Worm (Caenorhabditis elegans) whole organism, L2 larva: Measurements from ENCODE around the gene pfd-2.

Experiments
- C34F6.9 ChIP-seq: fragments of 150-350 bp; optimal IDR thresholded peaks from 2 replicates; lab custom pipeline; 2014; ENCODE audit warnings: missing biosample characterization, missing genetic modification characterization
- F13H6.1 ChIP-seq: sonication (generic microtip); optimal IDR thresholded peaks from 2 replicates; lab custom pipeline; 2016; ENCODE audit warnings: missing genetic modification characterization, missing compliant biosample characterization
- R02D3.7 ChIP-seq: fragments of 150-350 bp; optimal IDR thresholded peaks from 2 replicates; lab custom pipeline; 2014; ENCODE audit warnings: missing biosample characterization, missing genetic modification characterization
- ZK546.5 ChIP-seq: sonication (generic microtip); optimal IDR thresholded peaks from 2 replicates; lab custom pipeline; 2017; ENCODE audit warnings: missing biosample characterization, missing genetic modification characterization
- alr-1 ChIP-seq: fragments of 150-350 bp; optimal IDR thresholded peaks from 2 replicates; lab custom pipeline; 2014; ENCODE audit warnings: missing biosample characterization, missing genetic modification characterization
- ama-1 ChIP-seq: fragments of 150-350 bp; optimal IDR thresholded peaks from 2 replicates; lab custom pipeline; 2018; ENCODE audit warnings: inconsistent platforms
- ceh-16 ChIP-seq: fragments of 150-350 bp; optimal IDR thresholded peaks from 2 replicates; lab custom pipeline; 2014; ENCODE audit warnings: missing biosample characterization, missing genetic modification characterization
- crh-2 ChIP-seq: sonication (generic microtip); optimal IDR thresholded peaks from 2 replicates; lab custom pipeline; 2017; ENCODE audit warnings: missing biosample characterization, missing genetic modification characterization
- egl-27 ChIP-seq: sonication (generic microtip); optimal IDR thresholded peaks from 3 replicates; lab custom pipeline; 2017; ENCODE audit warnings: missing biosample characterization, missing genetic modification reagents, missing genetic modification characterization
- elt-1 ChIP-seq: fragments of 150-350 bp; optimal IDR thresholded peaks from 2 replicates; lab custom pipeline; 2014; ENCODE audit warnings: missing biosample characterization, missing genetic modification characterization
- elt-3 ChIP-seq: sonication (generic microtip); optimal IDR thresholded peaks from 2 replicates; lab custom pipeline; 2017; ENCODE audit warnings: missing biosample characterization, missing genetic modification characterization
- gmeb-1 ChIP-seq: fragments of 150-350 bp; optimal IDR thresholded peaks from 2 replicates; lab custom pipeline; 2014; ENCODE audit warnings: missing biosample characterization, missing genetic modification characterization
- lin-13 ChIP-seq: fragments of 150-350 bp; optimal IDR thresholded peaks from 2 replicates; lab custom pipeline; 2014; ENCODE audit warnings: missing biosample characterization, missing genetic modification reagents, missing genetic modification characterization
- lin-39 ChIP-seq: fragments of 150-350 bp; optimal IDR thresholded peaks from 2 replicates; lab custom pipeline; 2014; ENCODE audit warnings: missing biosample characterization, missing genetic modification reagents, missing genetic modification characterization
- lsy-2 ChIP-seq, 2 experiments: fragments of 150-350 bp in 1 of 2; sonication (generic microtip) in 1 of 2; optimal IDR thresholded peaks; 2 replicates each; lab custom pipeline; 2014 to 2017; ENCODE audit warnings: missing biosample characterization in 2 of 2, missing genetic modification characterization in 2 of 2
- mab-5 ChIP-seq: fragments of 150-350 bp; optimal IDR thresholded peaks from 2 replicates; lab custom pipeline; 2014; ENCODE audit warnings: missing biosample characterization, missing genetic modification characterization
- mbf-1 ChIP-seq: sonication (generic microtip); optimal IDR thresholded peaks from 2 replicates; lab custom pipeline; 2017; ENCODE audit warnings: missing biosample characterization, missing genetic modification characterization
- mdl-1 ChIP-seq, 2 experiments: fragments of 150-350 bp in 1 of 2; sonication (generic microtip) in 1 of 2; optimal IDR thresholded peaks; 2 replicates each; lab custom pipeline; 2017; ENCODE audit warnings: missing biosample characterization in 2 of 2, missing genetic modification characterization in 2 of 2
- nhr-10 ChIP-seq: sonication (generic microtip); optimal IDR thresholded peaks from 2 replicates; lab custom pipeline; 2017; ENCODE audit warnings: missing biosample characterization, missing genetic modification characterization
- nhr-12 ChIP-seq: fragments of 150-350 bp; optimal IDR thresholded peaks from 2 replicates; lab custom pipeline; 2014; ENCODE audit warnings: missing biosample characterization, missing genetic modification characterization
- nhr-21 ChIP-seq: fragments of 150-350 bp; optimal IDR thresholded peaks from 2 replicates; lab custom pipeline; 2014; ENCODE audit warnings: missing biosample characterization, missing genetic modification characterization
- nhr-23 ChIP-seq: fragments of 150-350 bp; optimal IDR thresholded peaks from 2 replicates; lab custom pipeline; 2014; ENCODE audit warnings: missing biosample characterization, missing genetic modification reagents, missing genetic modification characterization
- peb-1 ChIP-seq: fragments of 150-350 bp; optimal IDR thresholded peaks from 2 replicates; lab custom pipeline; 2014; ENCODE audit warnings: missing biosample characterization, missing genetic modification characterization
- sem-4 ChIP-seq: fragments of 150-350 bp; optimal IDR thresholded peaks from 2 replicates; lab custom pipeline; 2014; ENCODE audit warnings: missing biosample characterization, missing genetic modification reagents, missing genetic modification characterization
- skn-1 ChIP-seq: sonication (generic microtip); optimal IDR thresholded peaks from 2 replicates; lab custom pipeline; 2017; ENCODE audit warnings: missing biosample characterization, missing genetic modification characterization
- sma-3 ChIP-seq: sonication (generic microtip); optimal IDR thresholded peaks from 2 replicates; lab custom pipeline; 2016; ENCODE audit warnings: missing genetic modification reagents, missing genetic modification characterization, missing compliant biosample characterization
- sma-9 ChIP-seq, 2 experiments: fragments of 150-350 bp in 1 of 2; sonication (generic microtip) in 1 of 2; optimal IDR thresholded peaks; 2 replicates each; lab custom pipeline; 2014 to 2016; ENCODE audit warnings: missing genetic modification characterization in 2 of 2, mild to moderate bottlenecking in 1 of 2, missing biosample characterization in 1 of 2, missing compliant biosample characterization in 1 of 2, missing genetic modification reagents in 1 of 2, moderate library complexity in 1 of 2
- snpc-4 ChIP-seq: fragments of 150-350 bp; optimal IDR thresholded peaks from 2 replicates; lab custom pipeline; 2014; ENCODE audit warnings: missing biosample characterization, missing genetic modification characterization
- unc-39 ChIP-seq: fragments of 150-350 bp; optimal IDR thresholded peaks from 2 replicates; lab custom pipeline; 2014; ENCODE audit warnings: missing biosample characterization, missing genetic modification characterization
- unc-55 ChIP-seq: fragments of 150-350 bp; sonication (generic microtip); optimal IDR thresholded peaks from 3 replicates; lab custom pipeline; 2014; ENCODE audit warnings: missing biosample characterization, missing genetic modification reagents, missing genetic modification characterization
- unc-62 ChIP-seq: fragments of 150-350 bp; optimal IDR thresholded peaks from 2 replicates; lab custom pipeline; 2014; ENCODE audit warnings: missing biosample characterization, missing genetic modification reagents, missing genetic modification characterization
- zag-1 ChIP-seq: fragments of 150-350 bp; optimal IDR thresholded peaks from 2 replicates; lab custom pipeline; 2014; ENCODE audit warnings: missing biosample characterization, missing genetic modification characterization
- ztf-1 ChIP-seq: fragments of 200-800 bp; sonication (Bioruptor generic); conservative IDR thresholded peaks from 2 replicates; pipeline ENCODE4 v1.3.6; 2022; ENCODE audit warnings: missing genetic modification characterization, missing compliant biosample characterization
- ztf-11 ChIP-seq: sonication (generic microtip); optimal IDR thresholded peaks from 2 replicates; lab custom pipeline; 2017; ENCODE audit warnings: missing biosample characterization, missing genetic modification characterization
- ztf-4 ChIP-seq: fragments of 150-350 bp; optimal IDR thresholded peaks from 2 replicates; lab custom pipeline; 2014; ENCODE audit warnings: missing biosample characterization, missing genetic modification characterization

Gene pfd-2

DNA sequence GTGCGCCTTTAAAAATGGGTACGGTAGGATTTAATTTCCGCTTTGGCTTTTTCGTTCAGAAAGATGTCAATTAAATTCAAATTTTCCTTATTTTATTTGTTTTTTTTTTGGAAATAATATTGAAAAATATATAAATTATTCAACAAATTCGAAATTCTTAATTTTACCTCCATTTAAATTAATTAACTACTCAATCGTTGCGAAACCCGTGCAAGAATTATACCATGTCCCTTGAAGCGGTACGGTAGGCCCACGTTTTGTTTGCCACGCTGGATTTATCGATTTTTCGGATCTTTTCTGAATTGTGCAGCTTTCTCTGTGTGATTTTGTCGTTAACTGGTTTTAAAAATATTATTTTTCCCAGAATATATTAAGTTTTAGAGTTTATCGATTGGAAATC is 6.1 kb upstream of the pfd-2 start, which contains the start of gene Y52E8A.2:
Gene Y52E8A.2 (plus strand): TSS at position 382 of the 400 bp plus-strand sequence.
- TF ChIP-seq ztf-1 (GFP tag; lab: Robert Waterston, UW) = no peak
- no peak for TF ChIP-seq elt-1 (tag; lab: Kevin White, UChicago)
- TF ChIP-seq ceh-16 (tag; lab: Kevin White, UChicago) = no peak
- TF ChIP-seq R02D3.7 = no peak
- TF ChIP-seq gmeb-1 = no peak
- no peak for TF ChIP-seq nhr-12 (tag; lab: Kevin White, UChicago)
- no peak for TF ChIP-seq nhr-23 (tag; lab: Kevin White, UChicago)
- TF ChIP-seq ztf-4 (tag; lab: Kevin White, UChicago) = no peak

DNA sequence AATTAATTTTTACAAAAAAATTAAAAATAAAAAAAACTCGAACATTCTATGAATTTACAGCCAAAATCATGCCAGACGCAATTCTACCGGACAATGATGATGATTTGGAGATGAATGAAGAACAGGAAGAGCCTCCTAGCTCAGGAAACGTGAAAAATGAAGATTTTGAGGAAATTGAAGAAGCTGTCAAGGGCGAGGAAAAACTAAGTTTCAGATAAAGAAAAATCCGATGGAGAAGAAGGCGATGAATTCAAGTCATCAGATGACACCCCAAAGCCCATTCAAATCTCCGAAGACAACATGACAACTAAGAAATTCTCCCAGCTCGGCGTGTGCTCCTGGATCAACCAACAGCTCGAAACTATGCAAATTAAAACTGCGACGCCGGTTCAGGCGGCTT is 4.8 kb upstream of the pfd-2 start, which contains the start of gene Y52E8A.1:
Gene Y52E8A.1 (plus strand): TSS at position 301 of the 400 bp plus-strand sequence.
- no peak for TF ChIP-seq sma-9 (GFP tag; optimal IDR thresholded peaks at IDR 0.05; lab: Kevin White, UChicago)
- TF ChIP-seq sma-9 (tag; optimal IDR thresholded peaks at IDR 0.05; lab: Kevin White, UChicago) = no peak
- no peak for TF ChIP-seq mab-5
- no peak for TF ChIP-seq skn-1 (tag; lab: Kevin White, UChicago)
- no peak for TF ChIP-seq nhr-21 (tag; lab: Kevin White, UChicago)
- TF ChIP-seq unc-39 (tag; lab: Kevin White, UChicago) = no peak
- TF ChIP-seq unc-62 (GFP tag; lab: Kevin White, UChicago) = no peak
- TF ChIP-seq egl-27 (tag; lab: Kevin White, UChicago) = no peak
- no peak for TF ChIP-seq alr-1 (tag; lab: Kevin White, UChicago)
- no peak for TF ChIP-seq elt-1 (tag; lab: Kevin White, UChicago)
- TF ChIP-seq zag-1 = no peak
- TF ChIP-seq peb-1 (tag; lab: Kevin White, UChicago) = no peak
- no peak for TF ChIP-seq R02D3.7
- TF ChIP-seq snpc-4 (tag; lab: Kevin White, UChicago) = no peak
- no peak for TF ChIP-seq ztf-4 (tag; lab: Kevin White, UChicago)
- TF ChIP-seq nhr-23 (tag; lab: Kevin White, UChicago) = no peak
- TF ChIP-seq unc-55 (GFP tag; lab: Kevin White, UChicago) = no peak
- no peak for TF ChIP-seq ama-1 (lab: Kevin White, UChicago)
- no peak for TF ChIP-seq lsy-2 (tag; optimal IDR thresholded peaks at IDR 0.05; lab: Kevin White, UChicago)
- TF ChIP-seq crh-2 (tag; lab: Kevin White, UChicago) = no peak

DNA sequence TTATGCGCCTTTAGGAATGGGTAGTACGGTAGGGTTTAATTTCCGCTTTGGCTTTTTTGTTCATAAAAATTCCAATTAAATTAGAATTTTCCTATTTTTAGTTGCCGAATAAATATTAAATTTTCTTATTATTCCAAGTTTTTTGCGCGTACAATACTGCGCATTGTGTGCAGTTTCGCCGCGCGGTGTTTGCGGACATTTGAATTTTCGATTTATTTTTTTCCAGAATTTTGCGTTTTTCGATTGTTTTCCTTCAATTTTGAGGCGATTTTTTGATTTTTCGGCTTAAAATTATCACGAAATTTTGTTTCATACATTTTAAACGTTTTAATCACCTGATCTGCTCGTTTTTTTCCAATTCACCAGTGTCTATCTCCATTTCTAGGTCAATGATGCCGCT is 3.6 kb upstream of the pfd-2 start, which contains the start of gene H20J04.6:
Gene H20J04.6 (plus strand): TSS at position 386 of the 400 bp plus-strand sequence.
- no peak for TF ChIP-seq ZK546.5 (tag; lab: Kevin White, UChicago)
- TF ChIP-seq unc-39 (tag; lab: Kevin White, UChicago) = no peak
- TF ChIP-seq R02D3.7 = peak; percentile 18
- no peak for TF ChIP-seq ztf-11 (tag; lab: Kevin White, UChicago)
- TF ChIP-seq nhr-10 (tag; lab: Kevin White, UChicago) = no peak
- TF ChIP-seq C34F6.9 = peak; percentile 31
- TF ChIP-seq lsy-2 (tag; optimal IDR thresholded peaks at IDR 0.05; lab: Kevin White, UChicago) = peak in 1 of 2 experiments; percentile 27
- no peak for TF ChIP-seq ceh-16 (tag; lab: Kevin White, UChicago)
- no peak for TF ChIP-seq peb-1 (tag; lab: Kevin White, UChicago)
- TF ChIP-seq sma-3 (GFP tag; lab: Kevin White, UChicago) = peak; percentile 2
- TF ChIP-seq nhr-12 (tag; lab: Kevin White, UChicago) = no peak
- no peak for TF ChIP-seq lin-39 (tag; lab: Kevin White, UChicago)
- peak; percentile 33 for TF ChIP-seq unc-55 (GFP tag; lab: Kevin White, UChicago)
- TF ChIP-seq gmeb-1 = peak; percentile 20
- TF ChIP-seq, all 48 proteins: peak for 6

DNA sequence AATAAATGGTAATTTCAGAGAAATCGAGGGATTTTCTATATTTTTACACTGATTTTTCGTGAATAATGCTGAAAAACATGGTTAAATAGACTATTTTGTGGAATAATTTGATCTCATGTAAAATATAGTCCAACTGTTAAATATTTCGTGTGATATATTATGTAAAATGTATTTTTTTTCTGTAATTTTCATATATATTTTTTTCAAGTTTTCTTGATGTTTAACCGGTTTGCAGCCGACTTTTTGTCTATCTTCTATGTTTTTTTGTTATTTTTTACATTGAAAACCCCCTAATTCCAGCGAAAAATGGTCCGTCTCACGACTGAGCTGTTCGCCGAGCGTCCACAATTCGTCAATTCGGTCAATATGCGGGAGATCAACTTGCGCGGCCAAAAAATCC is 2.5 kb upstream of the pfd-2 start, which contains the start of gene mog-2:
Gene mog-2 (plus strand): TSS at position 301 of the 400 bp plus-strand sequence.
- no peak for TF ChIP-seq elt-3 (tag; lab: Kevin White, UChicago)
- TF ChIP-seq skn-1 (tag; lab: Kevin White, UChicago) = no peak
- no peak for TF ChIP-seq egl-27 (tag; lab: Kevin White, UChicago)
- TF ChIP-seq ztf-4 (tag; lab: Kevin White, UChicago) = no peak
- no peak for TF ChIP-seq nhr-23 (tag; lab: Kevin White, UChicago)
- TF ChIP-seq mdl-1 (tag; optimal IDR thresholded peaks at IDR 0.05; lab: Kevin White, UChicago) = no peak
- TF ChIP-seq sem-4 (tag; lab: Kevin White, UChicago) = no peak
- no peak for TF ChIP-seq peb-1 (tag; lab: Kevin White, UChicago)
- no peak for TF ChIP-seq mbf-1 (tag; lab: Kevin White, UChicago)
- TF ChIP-seq ztf-11 (tag; lab: Kevin White, UChicago) = no peak
- no peak for TF ChIP-seq F13H6.1
- TF ChIP-seq alr-1 (tag; lab: Kevin White, UChicago) = no peak
- no peak for TF ChIP-seq mab-5
- no peak for TF ChIP-seq lin-13
